Worm (Caenorhabditis elegans): ENCODE measurements around the gene his-7.

DNA sequence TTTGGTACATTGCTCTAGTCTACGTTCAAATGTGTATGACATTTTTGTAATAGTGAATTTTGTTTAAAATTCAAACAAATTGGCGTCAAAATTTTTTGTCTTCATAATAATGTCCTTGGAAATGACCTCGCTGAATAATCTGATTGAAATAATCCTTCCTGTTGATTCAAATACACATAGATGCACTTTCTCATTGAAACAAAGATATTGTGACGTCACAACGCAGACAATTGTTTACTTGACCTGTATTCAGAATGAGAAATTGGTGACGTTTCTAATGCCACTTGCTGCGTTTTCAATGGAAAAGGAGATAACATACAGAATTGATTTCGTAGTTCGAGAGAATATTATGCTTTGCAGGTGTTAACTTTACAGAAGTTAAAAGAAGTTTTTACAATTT, 737 bp downstream of the his-7 start:
- TF ChIP-seq elt-3 (tag; optimal IDR thresholded peaks at IDR 0.05) (no peak), ztf-11 (tag; optimal IDR thresholded peaks at IDR 0.05) (no peak)
